Worm (Caenorhabditis elegans) whole organism, L1 larva: ENCODE data around the gene Y56A3A.28.

Source experiments
- C16A3.4 ChIP-seq: fragments of 150-350 bp; optimal IDR thresholded peaks from 2 replicates; lab custom pipeline; 2014; ENCODE audit warnings: missing biosample characterization, missing genetic modification characterization
- C34B4.2 ChIP-seq: sonication (generic microtip); optimal IDR thresholded peaks from 2 replicates; lab custom pipeline; 2017; ENCODE audit warnings: mild to moderate bottlenecking, missing genetic modification characterization, missing compliant biosample characterization
- F16B12.6 ChIP-seq: fragments of 150-350 bp; optimal IDR thresholded peaks from 2 replicates; lab custom pipeline; 2014; ENCODE audit warnings: missing biosample characterization, missing genetic modification characterization
- aha-1 ChIP-seq: fragments of 150-350 bp; optimal IDR thresholded peaks from 2 replicates; lab custom pipeline; 2014; ENCODE audit warnings: missing biosample characterization, missing genetic modification characterization
- aly-2 ChIP-seq: fragments of 150-350 bp; optimal IDR thresholded peaks from 2 replicates; lab custom pipeline; 2014; ENCODE audit warnings: missing biosample characterization, missing genetic modification characterization
- blmp-1 ChIP-seq: fragments of 150-350 bp; optimal IDR thresholded peaks from 2 replicates; lab custom pipeline; 2014; ENCODE audit warnings: missing biosample characterization, missing genetic modification characterization
- ceh-82 ChIP-seq, 3 experiments: fragments of 150-350 bp in 1 of 3; sonication (generic microtip) in 2 of 3; optimal IDR thresholded peaks; 2 replicates each; lab custom pipeline; 2014 to 2017; ENCODE audit warnings: missing biosample characterization in 3 of 3, missing genetic modification characterization in 3 of 3
- ceh-88 ChIP-seq: fragments of 200-800 bp; sonication (Bioruptor generic); IDR thresholded peaks from 2 replicates; pipeline ENCODE4 v1.3.6; 2022; ENCODE audit warnings: missing genetic modification characterization, missing compliant biosample characterization
- ceh-90 ChIP-seq: sonication (generic microtip); optimal IDR thresholded peaks from 2 replicates; lab custom pipeline; 2016; ENCODE audit warnings: missing genetic modification characterization, missing compliant biosample characterization
- ces-1 ChIP-seq: fragments of 150-350 bp; optimal IDR thresholded peaks from 2 replicates; lab custom pipeline; 2014; ENCODE audit warnings: missing biosample characterization, missing genetic modification reagents, missing genetic modification characterization
- dpl-1 ChIP-seq, 3 experiments: fragments of 150-350 bp in 2 of 3; sonication (generic microtip) in 1 of 3; optimal IDR thresholded peaks; 2 replicates each; lab custom pipeline; 2014 to 2017; ENCODE audit warnings: missing biosample characterization in 3 of 3, missing genetic modification characterization in 3 of 3, missing genetic modification reagents in 3 of 3
- dsc-1 ChIP-seq: sonication (generic microtip); optimal IDR thresholded peaks from 2 replicates; lab custom pipeline; 2016; ENCODE audit warnings: mild to moderate bottlenecking, missing genetic modification characterization, missing compliant biosample characterization
- egl-27 ChIP-seq, 2 experiments: fragments of 150-350 bp in 1 of 2; sonication (generic microtip); optimal IDR thresholded peaks; 3 replicates each; lab custom pipeline; 2017 to 2018; ENCODE audit warnings: missing biosample characterization in 2 of 2, missing genetic modification characterization in 2 of 2, missing genetic modification reagents in 2 of 2
- elt-2 ChIP-seq: sonication (generic microtip); optimal IDR thresholded peaks from 2 replicates; lab custom pipeline; 2016; ENCODE audit warnings: missing genetic modification characterization, mild to moderate bottlenecking, inconsistent platforms, missing compliant biosample characterization, missing genetic modification reagents
- elt-3 ChIP-seq, 6 experiments: fragments of 150-350 bp in 1 of 6; sonication (generic microtip); optimal IDR thresholded peaks; 2 replicates each; lab custom pipeline; 2017 to 2018; ENCODE audit warnings: missing biosample characterization in 6 of 6, missing genetic modification characterization in 6 of 6, inconsistent platforms in 1 of 6
- ets-5 ChIP-seq: fragments of 200-800 bp; sonication (Bioruptor generic); IDR thresholded peaks from 2 replicates; pipeline ENCODE4 v1.3.6; 2022; ENCODE audit warnings: missing genetic modification characterization, missing compliant biosample characterization
- fkh-10 ChIP-seq: sonication (generic microtip); optimal IDR thresholded peaks from 2 replicates; lab custom pipeline; 2017; ENCODE audit warnings: missing biosample characterization, missing genetic modification reagents, missing genetic modification characterization
- fkh-8 ChIP-seq: sonication (generic microtip); optimal IDR thresholded peaks from 2 replicates; lab custom pipeline; 2016; ENCODE audit warnings: mild to moderate bottlenecking, missing genetic modification characterization, missing compliant biosample characterization
- grh-1 ChIP-seq: fragments of 200-800 bp; sonication (Bioruptor generic); IDR thresholded peaks from 2 replicates; pipeline ENCODE4 v1.3.6; 2022; ENCODE audit warnings: missing genetic modification reagents, missing genetic modification characterization, missing compliant biosample characterization
- hlh-17 ChIP-seq: fragments of 200-800 bp; sonication (Bioruptor generic); optimal IDR thresholded peaks from 2 replicates; lab custom pipeline; 2018; ENCODE audit warnings: missing genetic modification characterization, mild to moderate bottlenecking, missing compliant biosample characterization, moderate library complexity, borderline replicate concordance
- hlh-4 ChIP-seq: sonication (generic microtip); optimal IDR thresholded peaks from 2 replicates; lab custom pipeline; 2016; ENCODE audit warnings: mild to moderate bottlenecking, missing genetic modification characterization, missing compliant biosample characterization
- hpl-2 ChIP-seq: fragments of 150-350 bp; optimal IDR thresholded peaks from 2 replicates; lab custom pipeline; 2014; ENCODE audit warnings: missing biosample characterization, missing genetic modification reagents, missing genetic modification characterization
- isw-1 ChIP-seq: fragments of 200-800 bp; sonication (Bioruptor generic); IDR thresholded peaks from 2 replicates; pipeline ENCODE4 v1.3.6; 2022; ENCODE audit warnings: missing genetic modification characterization, missing compliant biosample characterization
- lin-13 ChIP-seq: fragments of 150-350 bp; optimal IDR thresholded peaks from 2 replicates; lab custom pipeline; 2014; ENCODE audit warnings: missing biosample characterization, missing genetic modification reagents, missing genetic modification characterization
- lin-14 ChIP-seq: fragments of 200-800 bp; sonication (Bioruptor generic); optimal IDR thresholded peaks from 2 replicates; lab custom pipeline; 2018; ENCODE audit warnings: mild to moderate bottlenecking, missing genetic modification characterization, moderate library complexity, missing compliant biosample characterization
- lin-39 ChIP-seq: fragments of 150-350 bp; optimal IDR thresholded peaks from 2 replicates; lab custom pipeline; 2014; ENCODE audit warnings: missing biosample characterization, missing genetic modification reagents, missing genetic modification characterization
- mab-9 ChIP-seq: fragments of 200-800 bp; sonication (Bioruptor generic); IDR thresholded peaks from 2 replicates; pipeline ENCODE4 v1.3.6; 2022; ENCODE audit warnings: missing genetic modification reagents, missing genetic modification characterization, missing compliant biosample characterization
- mep-1 ChIP-seq: fragments of 150-350 bp; optimal IDR thresholded peaks from 2 replicates; lab custom pipeline; 2014; ENCODE audit warnings: missing biosample characterization, missing genetic modification characterization
- nhr-12 ChIP-seq: sonication (generic microtip); optimal IDR thresholded peaks from 2 replicates; lab custom pipeline; 2017; ENCODE audit warnings: missing biosample characterization, missing genetic modification characterization
- nhr-19 ChIP-seq: fragments of 200-800 bp; sonication (Bioruptor generic); conservative IDR thresholded peaks from 2 replicates; pipeline ENCODE4 v1.3.6; 2022; ENCODE audit warnings: missing genetic modification characterization, missing compliant biosample characterization
- nhr-20 ChIP-seq: sonication (generic microtip); optimal IDR thresholded peaks from 2 replicates; lab custom pipeline; 2016; ENCODE audit warnings: mild to moderate bottlenecking, missing genetic modification characterization, missing compliant biosample characterization
- nhr-237 ChIP-seq: fragments of 150-350 bp; optimal IDR thresholded peaks from 2 replicates; lab custom pipeline; 2014; ENCODE audit warnings: missing biosample characterization, missing genetic modification characterization
- nhr-28 ChIP-seq: fragments of 150-350 bp; optimal IDR thresholded peaks from 2 replicates; lab custom pipeline; 2014; ENCODE audit warnings: missing biosample characterization, missing genetic modification characterization
- nhr-47 ChIP-seq: sonication (generic microtip); optimal IDR thresholded peaks from 2 replicates; lab custom pipeline; 2016; ENCODE audit warnings: mild to moderate bottlenecking, missing genetic modification characterization, moderate library complexity, missing compliant biosample characterization
- nhr-71 ChIP-seq: sonication (generic microtip); optimal IDR thresholded peaks from 2 replicates; lab custom pipeline; 2016; ENCODE audit warnings: mild to moderate bottlenecking, missing genetic modification characterization, moderate library complexity, missing compliant biosample characterization
- nhr-76 ChIP-seq: sonication (generic microtip); optimal IDR thresholded peaks from 2 replicates; lab custom pipeline; 2017; ENCODE audit warnings: missing biosample characterization, missing genetic modification characterization
- nhr-77 ChIP-seq: fragments of 150-350 bp; optimal IDR thresholded peaks from 2 replicates; lab custom pipeline; 2014; ENCODE audit warnings: missing biosample characterization, missing genetic modification characterization
- nhr-84 ChIP-seq: sonication (generic microtip); optimal IDR thresholded peaks from 2 replicates; lab custom pipeline; 2017; ENCODE audit warnings: missing biosample characterization, missing genetic modification characterization
- nhr-90 ChIP-seq: sonication (generic microtip); optimal IDR thresholded peaks from 2 replicates; lab custom pipeline; 2016; ENCODE audit warnings: mild to moderate bottlenecking, missing genetic modification characterization, missing compliant biosample characterization; ENCODE audit not compliant: poor library complexity
- pag-3 ChIP-seq: sonication (generic microtip); optimal IDR thresholded peaks from 2 replicates; lab custom pipeline; 2017; ENCODE audit warnings: missing genetic modification characterization, mild to moderate bottlenecking, missing compliant biosample characterization, antibody characterized with exemption, borderline replicate concordance; ENCODE audit not compliant: insufficient read depth
- pqm-1 ChIP-seq: sonication (generic microtip); optimal IDR thresholded peaks from 3 replicates; lab custom pipeline; 2017; ENCODE audit warnings: missing biosample characterization, missing genetic modification characterization
- snu-23 ChIP-seq: sonication (generic microtip); optimal IDR thresholded peaks from 2 replicates; lab custom pipeline; 2016; ENCODE audit warnings: missing genetic modification characterization, missing compliant biosample characterization
- sox-4 ChIP-seq: sonication (generic microtip); optimal IDR thresholded peaks from 2 replicates; lab custom pipeline; 2016; ENCODE audit warnings: missing genetic modification characterization, missing compliant biosample characterization
- sptf-1 ChIP-seq: fragments of 150-350 bp; optimal IDR thresholded peaks from 2 replicates; lab custom pipeline; 2014; ENCODE audit warnings: missing biosample characterization, missing genetic modification characterization
- sup-37 ChIP-seq: fragments of 200-800 bp; sonication (Bioruptor generic); optimal IDR thresholded peaks from 2 replicates; lab custom pipeline; 2018; ENCODE audit warnings: mild to moderate bottlenecking, missing genetic modification characterization, missing compliant biosample characterization
- swsn-7 ChIP-seq: sonication (generic microtip); optimal IDR thresholded peaks from 2 replicates; lab custom pipeline; 2016; ENCODE audit warnings: missing genetic modification characterization, missing compliant biosample characterization
- unc-130 ChIP-seq: fragments of 150-350 bp; optimal IDR thresholded peaks from 2 replicates; lab custom pipeline; 2017; ENCODE audit warnings: missing biosample characterization, missing genetic modification characterization, inconsistent platforms
- unc-86 ChIP-seq: sonication (generic microtip); optimal IDR thresholded peaks from 2 replicates; lab custom pipeline; 2016; ENCODE audit warnings: missing genetic modification characterization, missing compliant biosample characterization
- unc-98 ChIP-seq: fragments of 200-800 bp; sonication (Bioruptor generic); IDR thresholded peaks from 2 replicates; pipeline ENCODE4 v1.3.6; 2022; ENCODE audit warnings: missing genetic modification characterization, missing compliant biosample characterization
- xbp-1 ChIP-seq: sonication (generic microtip); optimal IDR thresholded peaks from 2 replicates; lab custom pipeline; 2016; ENCODE audit warnings: missing genetic modification characterization, missing compliant biosample characterization
- zag-1 ChIP-seq: fragments of 150-350 bp; optimal IDR thresholded peaks from 2 replicates; lab custom pipeline; 2014; ENCODE audit warnings: missing biosample characterization, missing genetic modification characterization
- zip-4 ChIP-seq: fragments of 200-800 bp; sonication (Bioruptor generic); optimal IDR thresholded peaks from 2 replicates; lab custom pipeline; 2018; ENCODE audit warnings: mild to moderate bottlenecking, missing genetic modification characterization, moderate library complexity, missing compliant biosample characterization
- ztf-11 ChIP-seq, 2 experiments: sonication (generic microtip); optimal IDR thresholded peaks; 2 replicates each; lab custom pipeline; 2016 to 2017; ENCODE audit warnings: missing genetic modification characterization in 2 of 2, missing biosample characterization in 1 of 2, missing compliant biosample characterization in 1 of 2

Gene Y56A3A.28

ce11 chrIII:12015611-12016010 lies 44.4 kb upstream of the Y56A3A.28 start (continued):
- TF ChIP-seq mab-9 (GFP tag; lab: Robert Waterston, UW) (no peak), dsc-1 (tag; lab: Kevin White, UChicago) (no peak), ceh-90 (tag; lab: Kevin White, UChicago) (no peak), nhr-71 (tag; lab: Kevin White, UChicago) (peak; percentile 31), nhr-76 (tag; lab: Kevin White, UChicago) (no peak), fkh-8 (tag; lab: Kevin White, UChicago) (no peak), unc-98 (GFP tag; lab: Robert Waterston, UW) (no peak), hpl-2 (GFP tag; lab: Kevin White, UChicago) (no peak), C34B4.2 (tag; lab: Kevin White, UChicago) (no peak), pqm-1 (tag; lab: Kevin White, UChicago) (no peak), isw-1 (GFP tag; lab: Robert Waterston, UW) (no peak), nhr-19 (no peak), aha-1 (tag; lab: Kevin White, UChicago) (no peak), nhr-47 (tag; lab: Kevin White, UChicago) (no peak), ceh-82 (tag; optimal IDR thresholded peaks at IDR 0.05; lab: Kevin White, UChicago) (no peak), hlh-17 (GFP tag; lab: Kevin White, UChicago) (no peak), ztf-11 (tag; optimal IDR thresholded peaks at IDR 0.05; lab: Kevin White, UChicago) (no peak), ces-1 (GFP tag; lab: Kevin White, UChicago) (no peak), lin-39 (tag; lab: Kevin White, UChicago) (no peak), nhr-237 (tag; lab: Kevin White, UChicago) (no peak), sup-37 (no peak), lin-14 (GFP tag; lab: Kevin White, UChicago) (peak; percentile 51), snu-23 (peak; percentile 61), ets-5 (GFP tag; lab: Robert Waterston, UW) (no peak), nhr-28 (no peak), egl-27 (tag; optimal IDR thresholded peaks at IDR 0.05; lab: Kevin White, UChicago) (no peak), C16A3.4 (tag; lab: Kevin White, UChicago) (no peak), F16B12.6 (tag; lab: Kevin White, UChicago) (no peak), nhr-77 (tag; lab: Kevin White, UChicago) (no peak), sptf-1 (tag; lab: Kevin White, UChicago) (no peak), elt-2 (tag; lab: Kevin White, UChicago) (no peak), grh-1 (GFP tag; lab: Robert Waterston, UW) (peak; percentile 11; the same call in 1 of the 2 replicates), nhr-90 (tag; lab: Kevin White, UChicago) (no peak), nhr-84 (no peak), nhr-20 (tag; lab: Kevin White, UChicago) (peak; percentile 58), blmp-1 (tag; lab: Kevin White, UChicago) (peak; percentile 70), mep-1 (peak; percentile 35), elt-3 (tag; optimal IDR thresholded peaks at IDR 0.05; lab: Kevin White, UChicago) (peak in 2 of 6 experiments; percentile 12 to 38), swsn-7 (tag; lab: Kevin White, UChicago) (no peak), unc-130 (tag; lab: Kevin White, UChicago) (peak; percentile 24), unc-86 (tag; lab: Kevin White, UChicago) (no peak), xbp-1 (tag; lab: Kevin White, UChicago) (no peak), pag-3 (tag; lab: Kevin White, UChicago) (peak; percentile 62), nhr-12 (tag; lab: Kevin White, UChicago) (no peak), lin-13 (GFP tag; lab: Kevin White, UChicago) (no peak), dpl-1 (GFP tag; optimal IDR thresholded peaks at IDR 0.05; lab: Kevin White, UChicago) (no peak), zag-1 (tag; lab: Kevin White, UChicago) (no peak), hlh-4 (tag; lab: Kevin White, UChicago) (no peak), aly-2 (tag; lab: Kevin White, UChicago) (no peak), fkh-10 (GFP tag; lab: Kevin White, UChicago) (no peak), zip-4 (GFP tag; lab: Kevin White, UChicago) (no peak), ceh-88 (GFP tag; lab: Robert Waterston, UW) (no peak), sox-4 (no peak)
